Worm (Caenorhabditis elegans) whole organism, L1 larva: Measurements from ENCODE around the gene Y41C4A.22.

Source experiments
- ama-1 ChIP-seq: fragments of 150-350 bp; optimal IDR thresholded peaks from 2 replicates; lab custom pipeline; 2014
- ceh-82 ChIP-seq, 3 experiments: fragments of 150-350 bp in 1 of 3; sonication (generic microtip) in 2 of 3; optimal IDR thresholded peaks; 2 replicates each; lab custom pipeline; 2014 to 2017; ENCODE audit warnings: missing biosample characterization in 3 of 3, missing genetic modification characterization in 3 of 3
- dpl-1 ChIP-seq, 3 experiments: fragments of 150-350 bp in 2 of 3; sonication (generic microtip) in 1 of 3; optimal IDR thresholded peaks; 2 replicates each; lab custom pipeline; 2014 to 2017; ENCODE audit warnings: missing biosample characterization in 3 of 3, missing genetic modification characterization in 3 of 3, missing genetic modification reagents in 3 of 3
- fkh-10 ChIP-seq: sonication (generic microtip); optimal IDR thresholded peaks from 2 replicates; lab custom pipeline; 2017; ENCODE audit warnings: missing biosample characterization, missing genetic modification reagents, missing genetic modification characterization
- fos-1 ChIP-seq: fragments of 150-350 bp; optimal IDR thresholded peaks from 2 replicates; lab custom pipeline; 2014; ENCODE audit warnings: missing biosample characterization, missing genetic modification characterization
- nhr-76 ChIP-seq: sonication (generic microtip); optimal IDR thresholded peaks from 2 replicates; lab custom pipeline; 2017; ENCODE audit warnings: missing biosample characterization, missing genetic modification characterization
- pag-3 ChIP-seq: sonication (generic microtip); optimal IDR thresholded peaks from 2 replicates; lab custom pipeline; 2017; ENCODE audit warnings: missing genetic modification characterization, mild to moderate bottlenecking, missing compliant biosample characterization, antibody characterized with exemption, borderline replicate concordance; ENCODE audit not compliant: insufficient read depth
- swsn-7 ChIP-seq: sonication (generic microtip); optimal IDR thresholded peaks from 2 replicates; lab custom pipeline; 2016; ENCODE audit warnings: missing genetic modification characterization, missing compliant biosample characterization
- unc-62 ChIP-seq: fragments of 150-350 bp; optimal IDR thresholded peaks from 2 replicates; lab custom pipeline; 2014; ENCODE audit warnings: missing biosample characterization, missing genetic modification reagents, missing genetic modification characterization

- TF ChIP-seq pag-3 (no peak), ama-1 (no peak), swsn-7 (tag; lab: Kevin White, UChicago) (no peak), unc-62 (GFP tag; lab: Kevin White, UChicago) (no peak), dpl-1 (GFP tag; optimal IDR thresholded peaks at IDR 0.05; lab: Kevin White, UChicago) (no peak), fkh-10 (GFP tag; lab: Kevin White, UChicago) (no peak), ceh-82 (tag; optimal IDR thresholded peaks at IDR 0.05; lab: Kevin White, UChicago) (no peak), nhr-76 (tag; lab: Kevin White, UChicago) (no peak), fos-1 (tag; lab: Kevin White, UChicago) (no peak)
Measured at ce11 chrIII:11669008-11669407, 26.1 kb upstream of the Y41C4A.22 start.
